Worm (Caenorhabditis elegans): Measurements from ENCODE around the gene fip-4.

DNA sequence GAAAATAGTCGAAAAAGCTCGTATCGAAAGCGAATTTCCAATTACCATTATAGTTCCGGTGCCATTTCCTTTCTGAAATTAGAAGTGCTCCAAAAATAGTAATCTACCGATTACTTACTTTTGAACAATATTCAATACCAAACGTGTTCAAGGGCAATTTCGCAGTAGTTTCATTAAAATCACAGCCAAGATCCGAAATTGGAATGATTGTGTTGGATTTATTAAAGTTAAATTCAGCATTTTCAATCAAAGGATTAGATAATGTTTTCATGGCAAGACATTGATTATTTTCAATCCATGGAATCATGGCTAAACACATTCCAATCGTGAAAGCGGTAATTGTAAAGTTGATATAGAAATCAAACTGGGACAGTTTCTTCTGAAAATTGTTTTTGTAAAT is 21.7 kb upstream of the fip-4 start:
- TF ChIP-seq ama-1 (optimal IDR thresholded peaks at IDR 0.05) = no peak
- no peak for TF ChIP-seq ama-1 (GFP tag; optimal IDR thresholded peaks at IDR 0.05)
- TF ChIP-seq egrh-3 (GFP tag; IDR thresholded peaks at IDR 0.05) = no peak
- no peak for TF ChIP-seq B0336.3 (GFP tag; IDR thresholded peaks at IDR 0.05)
- TF ChIP-seq zfh-2 (GFP tag; conservative IDR thresholded peaks at IDR 0.05) = no peak
- TF ChIP-seq gei-17 (GFP tag; optimal IDR thresholded peaks at IDR 0.05) = no peak
- no peak for TF ChIP-seq ceh-58 (GFP tag; IDR thresholded peaks at IDR 0.05)
- TF ChIP-seq rpc-1 (optimal IDR thresholded peaks at IDR 0.05) = no peak
- no peak for TF ChIP-seq rpc-1 (tag; optimal IDR thresholded peaks at IDR 0.05)
- TF ChIP-seq efl-1 (GFP tag; optimal IDR thresholded peaks at IDR 0.05) = no peak
- TF ChIP-seq hsf-1 (GFP tag; IDR thresholded peaks at IDR 0.05) = no peak
- TF ChIP-seq attf-3 (GFP tag; conservative IDR thresholded peaks at IDR 0.05) = no peak
- no peak for TF ChIP-seq tbp1 (GFP tag; optimal IDR thresholded peaks at IDR 0.05)
- TF ChIP-seq cebp-1 (GFP tag; IDR thresholded peaks at IDR 0.05) = no peak
- TF ChIP-seq cebp-1 (tag; optimal IDR thresholded peaks at IDR 0.05) = no peak
- no peak for TF ChIP-seq tbx-9 (tag; optimal IDR thresholded peaks at IDR 0.05; ENCODE audit: borderline replicate concordance)
